Worm (Caenorhabditis elegans): ENCODE data around the gene str-48.

- no peak for TF ChIP-seq sma-3 (GFP tag; optimal IDR thresholded peaks at IDR 0.05)
- no peak for TF ChIP-seq ama-1 (optimal IDR thresholded peaks at IDR 0.05)
- TF ChIP-seq dmd-4 (tag; optimal IDR thresholded peaks at IDR 0.05) = no peak
- TF ChIP-seq nhr-10 (tag; optimal IDR thresholded peaks at IDR 0.05) = no peak
- TF ChIP-seq nhr-23 (tag; optimal IDR thresholded peaks at IDR 0.05) = no peak
- no peak for TF ChIP-seq snpc-4 (tag; optimal IDR thresholded peaks at IDR 0.05)
- TF ChIP-seq nhr-11 (tag; optimal IDR thresholded peaks at IDR 0.05) = no peak
Observed at ce11 chrIV:7075063-7075462, 46.7 kb upstream of the str-48 start, which contains the start of gene srg-50.

All from whole organism, L2 larva.